Worm (Caenorhabditis elegans) whole organism, L1 larva: ENCODE data around the gene F31D4.8.

Source experiments
- C16A3.4 ChIP-seq: fragments of 150-350 bp; optimal IDR thresholded peaks from 2 replicates; lab custom pipeline; 2014; ENCODE audit warnings: missing biosample characterization, missing genetic modification characterization
- F16B12.6 ChIP-seq: fragments of 150-350 bp; optimal IDR thresholded peaks from 2 replicates; lab custom pipeline; 2014; ENCODE audit warnings: missing biosample characterization, missing genetic modification characterization
- Y116A8C.19 ChIP-seq: sonication (generic microtip); optimal IDR thresholded peaks from 2 replicates; lab custom pipeline; 2016; ENCODE audit warnings: missing compliant biosample characterization, missing genetic modification characterization, borderline replicate concordance
- aha-1 ChIP-seq: fragments of 150-350 bp; optimal IDR thresholded peaks from 2 replicates; lab custom pipeline; 2014; ENCODE audit warnings: missing biosample characterization, missing genetic modification characterization
- ama-1 ChIP-seq: fragments of 150-350 bp; optimal IDR thresholded peaks from 2 replicates; lab custom pipeline; 2014
- blmp-1 ChIP-seq: fragments of 150-350 bp; optimal IDR thresholded peaks from 2 replicates; lab custom pipeline; 2014; ENCODE audit warnings: missing biosample characterization, missing genetic modification characterization
- ceh-63 ChIP-seq: fragments of 200-800 bp; sonication (Bioruptor generic); optimal IDR thresholded peaks from 2 replicates; lab custom pipeline; 2018; ENCODE audit warnings: mild to moderate bottlenecking, missing genetic modification characterization, missing compliant biosample characterization
- ceh-8 ChIP-seq: fragments of 200-800 bp; sonication (Bioruptor generic); optimal IDR thresholded peaks from 2 replicates; lab custom pipeline; 2018; ENCODE audit warnings: mild to moderate bottlenecking, missing genetic modification characterization, moderate library complexity, missing compliant biosample characterization
- ceh-82 ChIP-seq, 3 experiments: fragments of 150-350 bp in 1 of 3; sonication (generic microtip) in 2 of 3; optimal IDR thresholded peaks; 2 replicates each; lab custom pipeline; 2014 to 2017; ENCODE audit warnings: missing biosample characterization in 3 of 3, missing genetic modification characterization in 3 of 3
- ces-1 ChIP-seq: fragments of 150-350 bp; optimal IDR thresholded peaks from 2 replicates; lab custom pipeline; 2014; ENCODE audit warnings: missing biosample characterization, missing genetic modification reagents, missing genetic modification characterization
- dsc-1 ChIP-seq: sonication (generic microtip); optimal IDR thresholded peaks from 2 replicates; lab custom pipeline; 2016; ENCODE audit warnings: mild to moderate bottlenecking, missing genetic modification characterization, missing compliant biosample characterization
- efl-1 ChIP-seq, 4 experiments: fragments of 150-350 bp; optimal IDR thresholded peaks in 3 of 4; peaks in 1 of 4; 1 replicate in 1 of 4; 2 replicates in 3 of 4; lab custom pipeline; 2014; ENCODE audit warnings: missing biosample characterization in 2 of 4, missing genetic modification characterization in 2 of 4, missing genetic modification reagents in 2 of 4
- egl-13 ChIP-seq: sonication (generic microtip); optimal IDR thresholded peaks from 2 replicates; lab custom pipeline; 2016; ENCODE audit warnings: missing genotype, missing genetic modification reagents, missing genetic modification characterization, missing compliant biosample characterization
- elt-3 ChIP-seq, 6 experiments: fragments of 150-350 bp in 1 of 6; sonication (generic microtip); optimal IDR thresholded peaks; 2 replicates each; lab custom pipeline; 2017 to 2018; ENCODE audit warnings: missing biosample characterization in 6 of 6, missing genetic modification characterization in 6 of 6, inconsistent platforms in 1 of 6
- fkh-10 ChIP-seq: sonication (generic microtip); optimal IDR thresholded peaks from 2 replicates; lab custom pipeline; 2017; ENCODE audit warnings: missing biosample characterization, missing genetic modification reagents, missing genetic modification characterization
- fkh-8 ChIP-seq: sonication (generic microtip); optimal IDR thresholded peaks from 2 replicates; lab custom pipeline; 2016; ENCODE audit warnings: mild to moderate bottlenecking, missing genetic modification characterization, missing compliant biosample characterization
- fos-1 ChIP-seq: fragments of 150-350 bp; optimal IDR thresholded peaks from 2 replicates; lab custom pipeline; 2014; ENCODE audit warnings: missing biosample characterization, missing genetic modification characterization
- hpl-2 ChIP-seq: fragments of 150-350 bp; optimal IDR thresholded peaks from 2 replicates; lab custom pipeline; 2014; ENCODE audit warnings: missing biosample characterization, missing genetic modification reagents, missing genetic modification characterization
- irx-1 ChIP-seq: sonication (generic microtip); optimal IDR thresholded peaks from 2 replicates; lab custom pipeline; 2016; ENCODE audit warnings: missing genetic modification characterization, missing compliant biosample characterization
- isw-1 ChIP-seq: fragments of 200-800 bp; sonication (Bioruptor generic); IDR thresholded peaks from 2 replicates; pipeline ENCODE4 v1.3.6; 2022; ENCODE audit warnings: missing genetic modification characterization, missing compliant biosample characterization
- jun-1 ChIP-seq: fragments of 150-350 bp; optimal IDR thresholded peaks from 2 replicates; lab custom pipeline; 2014; ENCODE audit warnings: missing biosample characterization, missing genetic modification reagents, missing genetic modification characterization
- lin-14 ChIP-seq: fragments of 200-800 bp; sonication (Bioruptor generic); optimal IDR thresholded peaks from 2 replicates; lab custom pipeline; 2018; ENCODE audit warnings: mild to moderate bottlenecking, missing genetic modification characterization, moderate library complexity, missing compliant biosample characterization
- mab-9 ChIP-seq: fragments of 200-800 bp; sonication (Bioruptor generic); IDR thresholded peaks from 2 replicates; pipeline ENCODE4 v1.3.6; 2022; ENCODE audit warnings: missing genetic modification reagents, missing genetic modification characterization, missing compliant biosample characterization
- mdl-1 ChIP-seq, 2 experiments: fragments of 150-350 bp; optimal IDR thresholded peaks; 2 replicates each; lab custom pipeline; 2014 to 2017; ENCODE audit warnings: missing biosample characterization in 2 of 2, missing genetic modification characterization in 2 of 2, inconsistent platforms in 1 of 2
- nhr-11 ChIP-seq: fragments of 150-350 bp; optimal IDR thresholded peaks from 2 replicates; lab custom pipeline; 2014; ENCODE audit warnings: missing biosample characterization, missing genetic modification characterization
- nhr-12 ChIP-seq: sonication (generic microtip); optimal IDR thresholded peaks from 2 replicates; lab custom pipeline; 2017; ENCODE audit warnings: missing biosample characterization, missing genetic modification characterization
- nhr-19 ChIP-seq: fragments of 200-800 bp; sonication (Bioruptor generic); conservative IDR thresholded peaks from 2 replicates; pipeline ENCODE4 v1.3.6; 2022; ENCODE audit warnings: missing genetic modification characterization, missing compliant biosample characterization
- nhr-20 ChIP-seq: sonication (generic microtip); optimal IDR thresholded peaks from 2 replicates; lab custom pipeline; 2016; ENCODE audit warnings: mild to moderate bottlenecking, missing genetic modification characterization, missing compliant biosample characterization
- nhr-237 ChIP-seq: fragments of 150-350 bp; optimal IDR thresholded peaks from 2 replicates; lab custom pipeline; 2014; ENCODE audit warnings: missing biosample characterization, missing genetic modification characterization
- nhr-47 ChIP-seq: sonication (generic microtip); optimal IDR thresholded peaks from 2 replicates; lab custom pipeline; 2016; ENCODE audit warnings: mild to moderate bottlenecking, missing genetic modification characterization, moderate library complexity, missing compliant biosample characterization
- nhr-71 ChIP-seq: sonication (generic microtip); optimal IDR thresholded peaks from 2 replicates; lab custom pipeline; 2016; ENCODE audit warnings: mild to moderate bottlenecking, missing genetic modification characterization, moderate library complexity, missing compliant biosample characterization
- nhr-76 ChIP-seq: sonication (generic microtip); optimal IDR thresholded peaks from 2 replicates; lab custom pipeline; 2017; ENCODE audit warnings: missing biosample characterization, missing genetic modification characterization
- nhr-77 ChIP-seq: fragments of 150-350 bp; optimal IDR thresholded peaks from 2 replicates; lab custom pipeline; 2014; ENCODE audit warnings: missing biosample characterization, missing genetic modification characterization
- nhr-84 ChIP-seq: sonication (generic microtip); optimal IDR thresholded peaks from 2 replicates; lab custom pipeline; 2017; ENCODE audit warnings: missing biosample characterization, missing genetic modification characterization
- nhr-90 ChIP-seq: sonication (generic microtip); optimal IDR thresholded peaks from 2 replicates; lab custom pipeline; 2016; ENCODE audit warnings: mild to moderate bottlenecking, missing genetic modification characterization, missing compliant biosample characterization; ENCODE audit not compliant: poor library complexity
- pag-3 ChIP-seq: sonication (generic microtip); optimal IDR thresholded peaks from 2 replicates; lab custom pipeline; 2017; ENCODE audit warnings: missing genetic modification characterization, mild to moderate bottlenecking, missing compliant biosample characterization, antibody characterized with exemption, borderline replicate concordance; ENCODE audit not compliant: insufficient read depth
- pax-3 ChIP-seq: fragments of 200-800 bp; sonication (Bioruptor generic); optimal IDR thresholded peaks from 2 replicates; lab custom pipeline; 2018; ENCODE audit warnings: mild to moderate bottlenecking, missing genetic modification characterization, moderate library complexity, missing compliant biosample characterization
- pqm-1 ChIP-seq: sonication (generic microtip); optimal IDR thresholded peaks from 3 replicates; lab custom pipeline; 2017; ENCODE audit warnings: missing biosample characterization, missing genetic modification characterization
- rnt-1 ChIP-seq: sonication (generic microtip); optimal IDR thresholded peaks from 2 replicates; lab custom pipeline; 2016; ENCODE audit warnings: mild to moderate bottlenecking, missing genetic modification characterization, moderate library complexity, missing compliant biosample characterization
- unc-130 ChIP-seq: fragments of 150-350 bp; optimal IDR thresholded peaks from 2 replicates; lab custom pipeline; 2017; ENCODE audit warnings: missing biosample characterization, missing genetic modification characterization, inconsistent platforms
- unc-30 ChIP-seq: sonication (generic microtip); optimal IDR thresholded peaks from 2 replicates; lab custom pipeline; 2017; ENCODE audit warnings: missing biosample characterization, missing genetic modification characterization
- vab-15 ChIP-seq: sonication (generic microtip); optimal IDR thresholded peaks from 2 replicates; lab custom pipeline; 2017; ENCODE audit warnings: missing genotype, mild to moderate bottlenecking, missing genetic modification characterization, missing compliant biosample characterization
- xbp-1 ChIP-seq: sonication (generic microtip); optimal IDR thresholded peaks from 2 replicates; lab custom pipeline; 2016; ENCODE audit warnings: missing genetic modification characterization, missing compliant biosample characterization
- zip-4 ChIP-seq: fragments of 200-800 bp; sonication (Bioruptor generic); optimal IDR thresholded peaks from 2 replicates; lab custom pipeline; 2018; ENCODE audit warnings: mild to moderate bottlenecking, missing genetic modification characterization, moderate library complexity, missing compliant biosample characterization
- ztf-11 ChIP-seq, 2 experiments: sonication (generic microtip); optimal IDR thresholded peaks; 2 replicates each; lab custom pipeline; 2016 to 2017; ENCODE audit warnings: missing genetic modification characterization in 2 of 2, missing biosample characterization in 1 of 2, missing compliant biosample characterization in 1 of 2
- ztf-4 ChIP-seq: fragments of 150-350 bp; optimal IDR thresholded peaks from 2 replicates; lab custom pipeline; 2014; ENCODE audit warnings: missing biosample characterization, missing genetic modification characterization

F31D4.8 gene

ce11 chrV:20903167-20904093 is 35.2 kb upstream of the F31D4.8 start, which contains the start of gene amx-3 (continued):
- TF ChIP-seq hpl-2 (GFP tag; lab: Kevin White, UChicago), result no peak
- no peak for TF ChIP-seq vab-15 (tag; lab: Kevin White, UChicago)
- TF ChIP-seq jun-1 (tag; lab: Kevin White, UChicago), result no peak
- no peak for TF ChIP-seq nhr-47 (tag; lab: Kevin White, UChicago)
- no peak for TF ChIP-seq ceh-8
- TF ChIP-seq nhr-237, result no peak
- TF ChIP-seq nhr-19, result no peak; the same call in 1 of the 2 replicates
- TF ChIP-seq Y116A8C.19 (tag; lab: Kevin White, UChicago), result no peak
- no peak for TF ChIP-seq fos-1 (tag; lab: Kevin White, UChicago)
- peak; percentile 8 for TF ChIP-seq nhr-71
- TF ChIP-seq ama-1 (lab: Kevin White, UChicago), result no peak
- TF ChIP-seq ceh-63 (GFP tag; lab: Kevin White, UChicago), result no peak
- no peak for TF ChIP-seq xbp-1 (tag; lab: Kevin White, UChicago)
- no peak for TF ChIP-seq unc-130 (tag; lab: Kevin White, UChicago)
- peak; percentile 5 for TF ChIP-seq nhr-90
- peak; percentile 41 for TF ChIP-seq C16A3.4
- no peak for TF ChIP-seq pax-3
- no peak for TF ChIP-seq nhr-11 (tag; lab: Kevin White, UChicago)
- TF ChIP-seq egl-13 (tag; lab: Kevin White, UChicago), result no peak
- TF ChIP-seq lin-14 (GFP tag; lab: Kevin White, UChicago), result no peak
- no peak for TF ChIP-seq ztf-4
- no peak for TF ChIP-seq F16B12.6 (tag; lab: Kevin White, UChicago)
- no peak for TF ChIP-seq fkh-8 (tag; lab: Kevin White, UChicago)
- TF ChIP-seq nhr-76, result no peak
- peak in 1 of 6 experiments; percentile 29 for TF ChIP-seq elt-3 (tag; optimal IDR thresholded peaks at IDR 0.05; lab: Kevin White, UChicago)
- TF ChIP-seq irx-1, result no peak
- TF ChIP-seq blmp-1 (tag; lab: Kevin White, UChicago), result no peak
- no peak for TF ChIP-seq unc-30
- no peak for TF ChIP-seq pag-3 (tag; lab: Kevin White, UChicago)
- TF ChIP-seq isw-1 (GFP tag; lab: Robert Waterston, UW), result no peak
- no peak for TF ChIP-seq pqm-1 (tag; lab: Kevin White, UChicago)
- TF ChIP-seq dsc-1 (tag; lab: Kevin White, UChicago), result no peak
- TF ChIP-seq mdl-1 (tag; optimal IDR thresholded peaks at IDR 0.05; lab: Kevin White, UChicago), result no peak

ce11 chrV:20891871-20892270 is 23.6 kb upstream of the F31D4.8 start:
- TF ChIP-seq unc-30, result no peak
- no peak for TF ChIP-seq egl-13 (tag; lab: Kevin White, UChicago)
- no peak for TF ChIP-seq nhr-12
- no peak for TF ChIP-seq unc-130 (tag; lab: Kevin White, UChicago)
- no peak for TF ChIP-seq ces-1 (GFP tag; lab: Kevin White, UChicago)
- no peak for TF ChIP-seq nhr-77 (tag; lab: Kevin White, UChicago)
- TF ChIP-seq nhr-20 (tag; lab: Kevin White, UChicago), result no peak
- TF ChIP-seq efl-1 (optimal IDR thresholded peaks at IDR 0.05; lab: Kevin White, UChicago), result no peak
- TF ChIP-seq efl-1 (GFP tag; optimal IDR thresholded peaks at IDR 0.05 in 1 of 2; lab: Kevin White, UChicago), result no peak
- TF ChIP-seq ceh-82 (tag; optimal IDR thresholded peaks at IDR 0.05; lab: Kevin White, UChicago), result no peak
- no peak for TF ChIP-seq rnt-1 (tag; lab: Kevin White, UChicago)
- no peak for TF ChIP-seq zip-4 (GFP tag; lab: Kevin White, UChicago)
- no peak for TF ChIP-seq aha-1 (tag; lab: Kevin White, UChicago)
- no peak for TF ChIP-seq fkh-10 (GFP tag; lab: Kevin White, UChicago)
- TF ChIP-seq ztf-4, result no peak
- TF ChIP-seq nhr-84, result no peak
- no peak for TF ChIP-seq mab-9 (GFP tag; lab: Robert Waterston, UW)
- TF ChIP-seq ztf-11 (tag; optimal IDR thresholded peaks at IDR 0.05; lab: Kevin White, UChicago), result no peak
- no peak for TF ChIP-seq lin-14 (GFP tag; lab: Kevin White, UChicago)
- no peak for TF ChIP-seq ceh-8
- no peak for TF ChIP-seq nhr-19
